Worm (Caenorhabditis elegans) whole organism, L4/young adult: Measurements from ENCODE around the gene T09F5.20.
"Not testable (repeated sequence)": the region's sequence is repeated elsewhere in the genome, so short reads cannot be mapped to it uniquely, and the experiment has no call there.

Experiments
- W03F9.2 ChIP-seq: fragments of 150-350 bp; optimal IDR thresholded peaks from 2 replicates; lab custom pipeline; 2014; ENCODE audit warnings: missing biosample characterization, missing genetic modification characterization
- dao-5 ChIP-seq: sonication (generic microtip); optimal IDR thresholded peaks from 2 replicates; lab custom pipeline; 2016; ENCODE audit warnings: missing genotype, missing genetic modification characterization, moderate library complexity, missing compliant biosample characterization
- him-1 ChIP-seq: sonication (generic microtip); optimal IDR thresholded peaks from 2 replicates; lab custom pipeline; 2016; ENCODE audit warnings: missing genotype, missing genetic modification reagents, missing genetic modification characterization, missing compliant biosample characterization

Gene T09F5.20

ce11 chrV:15132423-15132822 is 15.3 kb downstream of the T09F5.20 start, which contains the start of gene str-171:
str-171 (minus strand) TSS chrV:15132523.
- TF ChIP-seq him-1 (tag; lab: Kevin White, UChicago) = no peak
- no peak for TF ChIP-seq dao-5
- TF ChIP-seq W03F9.2 = no peak

ce11 chrV:15127955-15128354 is 19.7 kb downstream of the T09F5.20 start, which contains the start of gene srr-7:
srr-7 (plus strand) TSS chrV:15128255.
- TF ChIP-seq him-1 (tag; lab: Kevin White, UChicago) = no peak
- TF ChIP-seq W03F9.2 = no peak
- no peak for TF ChIP-seq dao-5

ce11 chrV:15127413-15127812 is 20.3 kb downstream of the T09F5.20 start, which contains the start of gene srj-27:
srj-27 (minus strand) TSS chrV:15127513.
- TF ChIP-seq dao-5 = no peak
- TF ChIP-seq him-1 (tag; lab: Kevin White, UChicago) = no peak
- TF ChIP-seq W03F9.2 = no peak

ce11 chrV:15125162-15125561 is 22.5 kb downstream of the T09F5.20 start, which contains the start of gene ugt-30:
ugt-30 (minus strand) TSS chrV:15125262.
- TF ChIP-seq W03F9.2; dao-5; him-1 (tag; lab: Kevin White, UChicago): not testable (repeated sequence)

ce11 chrV:15119517-15119916 is 28.2 kb downstream of the T09F5.20 start, which contains the start of gene flor-1:
flor-1 (minus strand) TSS chrV:15119617.
- no peak for TF ChIP-seq dao-5
- no peak for TF ChIP-seq him-1 (tag; lab: Kevin White, UChicago)
- no peak for TF ChIP-seq W03F9.2

ce11 chrV:15115968-15116367 is 31.7 kb downstream of the T09F5.20 start, which contains the start of gene T01G5.8:
T01G5.8 (plus strand) TSS chrV:15116268.
- not testable (repeated sequence) for TF ChIP-seq dao-5; him-1 (tag; lab: Kevin White, UChicago); W03F9.2

ce11 chrV:15113992-15114391 is 33.7 kb downstream of the T09F5.20 start, which contains the start of gene T01G5.6:
T01G5.6 (minus strand) TSS chrV:15114092.
- TF ChIP-seq him-1 (tag; lab: Kevin White, UChicago) (no peak), W03F9.2 (no peak), dao-5 (no peak)

ce11 chrV:15111660-15112059 is 36.0 kb downstream of the T09F5.20 start, which contains the start of gene T01G5.7:
T01G5.7 (plus strand) TSS chrV:15111960.
- TF ChIP-seq him-1 (tag; lab: Kevin White, UChicago) (no peak), dao-5 (no peak), W03F9.2 (no peak)

ce11 chrV:15109260-15109659 is 38.4 kb downstream of the T09F5.20 start, which contains the start of gene Y75B12A.2:
Y75B12A.2 (plus strand) TSS chrV:15109560.
- TF ChIP-seq him-1 (tag; lab: Kevin White, UChicago) (no peak), dao-5 (no peak), W03F9.2 (no peak)

ce11 chrV:15105893-15106598 is 41.6 kb downstream of the T09F5.20 start, which contains the start of gene C01G10.14:
C01G10.14 (minus strand) TSS chrV:15105943.
- not testable (repeated sequence) for TF ChIP-seq him-1 (tag; lab: Kevin White, UChicago); W03F9.2; dao-5

ce11 chrV:15099447-15099846 is 48.2 kb downstream of the T09F5.20 start, which contains the start of gene C01G10.1:
C01G10.1 (plus strand) TSS chrV:15099747.
- TF ChIP-seq dao-5 (no peak), him-1 (tag; lab: Kevin White, UChicago) (no peak), W03F9.2 (no peak)
